Worm (Caenorhabditis elegans): ENCODE results near the gene C10A4.4.

The C10A4.4 gene

DNA sequence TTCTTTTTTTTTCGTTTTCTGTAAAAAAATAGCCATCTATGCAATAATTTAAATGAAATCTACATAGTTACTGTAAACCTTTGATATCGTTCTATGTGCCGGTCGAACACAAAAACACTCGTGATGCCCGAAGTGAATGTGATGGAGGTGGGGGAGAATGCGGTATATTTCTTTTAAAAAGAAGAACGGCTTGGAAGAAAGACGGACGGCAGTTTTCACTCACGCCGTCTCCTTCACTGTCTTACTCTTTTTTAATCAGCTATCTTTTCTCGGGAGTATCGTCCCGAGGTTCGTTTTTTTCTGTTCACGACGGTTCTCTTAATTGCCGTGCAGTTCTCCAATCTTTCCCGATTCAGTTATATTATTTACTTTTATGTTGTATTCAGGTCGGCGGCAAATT is 2.3 kb upstream of the C10A4.4 start, which contains the start of gene C10A4.10:
Gene C10A4.10, plus strand, starts transcription at position 301 of the 400 bp plus-strand sequence.
- TF ChIP-seq zip-2 (tag; optimal IDR thresholded peaks at IDR 0.05) (no peak), nhr-77 (tag; optimal IDR thresholded peaks at IDR 0.05) (no peak), nhr-42 (GFP tag; IDR thresholded peaks at IDR 0.05) (no peak), lin-13 (GFP tag; optimal IDR thresholded peaks at IDR 0.05) (no peak), fkh-10 (GFP tag; optimal IDR thresholded peaks at IDR 0.05) (no peak), ceh-20 (GFP tag; IDR thresholded peaks at IDR 0.05) (no peak), vab-7 (GFP tag; IDR thresholded peaks at IDR 0.05) (no peak), unc-62 (GFP tag; optimal IDR thresholded peaks at IDR 0.05 in 1 of 2) (no peak), unc-62 (tag; optimal IDR thresholded peaks at IDR 0.05) (no peak), daf-16 (GFP tag; optimal IDR thresholded peaks at IDR 0.05) (no peak), daf-16 (tag; optimal IDR thresholded peaks at IDR 0.05) (no peak), ZK337.2 (GFP tag; IDR thresholded peaks at IDR 0.05) (no peak), madf-5 (GFP tag; IDR thresholded peaks at IDR 0.05) (no peak), Y75B8A.6 (GFP tag; IDR thresholded peaks at IDR 0.05) (no peak), unc-130 (GFP tag; optimal IDR thresholded peaks at IDR 0.05) (no peak), cey-2 (tag; optimal IDR thresholded peaks at IDR 0.05; ENCODE audit: borderline replicate concordance, insufficient read depth) (no peak), lsy-2 (tag; optimal IDR thresholded peaks at IDR 0.05) (no peak), ztf-7 (tag; optimal IDR thresholded peaks at IDR 0.05) (no peak), Y5F2A.4 (GFP tag; optimal IDR thresholded peaks at IDR 0.05) (no peak), php-3 (GFP tag; IDR thresholded peaks at IDR 0.05) (no peak)

DNA sequence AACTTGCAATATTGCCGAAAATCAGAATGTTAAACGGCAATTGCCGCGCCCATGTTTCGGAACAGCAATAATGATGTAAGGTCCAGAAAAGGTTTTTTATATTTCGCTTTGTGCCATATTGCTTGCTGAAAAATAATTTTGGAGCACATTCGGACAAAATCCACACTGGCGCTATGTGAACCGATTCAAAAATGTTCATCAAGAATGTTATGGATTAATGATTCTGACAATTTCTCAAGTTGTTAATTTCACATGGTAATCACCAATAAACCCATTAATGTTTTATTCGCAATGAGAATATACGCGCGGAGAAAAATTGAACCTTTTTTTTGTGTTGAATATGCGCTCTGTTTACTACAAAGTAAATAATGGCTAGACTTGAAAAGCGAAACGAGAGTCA is 3.7 kb downstream of the C10A4.4 start:
- TF ChIP-seq nhr-10 (tag; optimal IDR thresholded peaks at IDR 0.05) (no peak), nhr-11 (tag; optimal IDR thresholded peaks at IDR 0.05) (no peak), aha-1 (tag) (peak; percentile 91), unc-62 (GFP tag; optimal IDR thresholded peaks at IDR 0.05 in 1 of 2) (peak in 1 of 2 experiments; percentile 74), unc-62 (tag; optimal IDR thresholded peaks at IDR 0.05) (no peak), saeg-2 (GFP tag; IDR thresholded peaks at IDR 0.05) (no peak), egl-43 (GFP tag; IDR thresholded peaks at IDR 0.05) (no peak), tag-97 (GFP tag; IDR thresholded peaks at IDR 0.05) (no peak), lin-39 (tag; optimal IDR thresholded peaks at IDR 0.05) (no peak), F26F4.8 (GFP tag; conservative IDR thresholded peaks at IDR 0.05) (no peak), ztf-11 (tag; optimal IDR thresholded peaks at IDR 0.05) (no peak), lin-1 (GFP tag; IDR thresholded peaks at IDR 0.05) (no peak), mep-1 (tag; optimal IDR thresholded peaks at IDR 0.05) (no peak), R02D3.7 (tag; optimal IDR thresholded peaks at IDR 0.05) (no peak), gei-8 (GFP tag; optimal IDR thresholded peaks at IDR 0.05) (no peak), ceh-82 (tag; optimal IDR thresholded peaks at IDR 0.05) (no peak), egl-27 (tag; optimal IDR thresholded peaks at IDR 0.05) (no peak), ceh-32 (tag; optimal IDR thresholded peaks at IDR 0.05; ENCODE audit: poor library complexity) (no peak), duxl-1 (tag; optimal IDR thresholded peaks at IDR 0.05; ENCODE audit: poor library complexity) (no peak)

DNA sequence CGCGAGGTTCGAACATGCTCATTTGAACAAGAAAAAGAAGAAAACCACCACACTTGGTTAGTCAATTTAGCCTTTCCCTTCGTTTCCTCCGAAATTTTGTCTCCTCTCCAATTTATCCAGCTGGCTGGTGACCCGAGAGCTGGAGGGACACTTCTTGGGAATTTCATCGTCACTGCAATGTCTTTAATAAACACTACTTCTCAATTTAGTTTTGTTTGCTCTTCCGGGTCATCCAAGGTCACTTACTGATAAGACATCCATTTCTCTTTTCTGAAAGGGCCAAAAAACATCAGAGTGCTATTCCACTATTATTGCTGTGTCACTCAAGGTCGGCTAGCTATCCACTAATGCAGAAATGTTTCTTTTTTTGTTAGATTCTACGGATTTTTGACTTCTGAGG is 4.5 kb downstream of the C10A4.4 start, which contains the start of gene C10A4.3:
Gene C10A4.3, plus strand, starts transcription at position 301 of the 400 bp plus-strand sequence.
- no peak for TF ChIP-seq daf-12 (tag; optimal IDR thresholded peaks at IDR 0.05)
- TF ChIP-seq ztf-11 (tag; optimal IDR thresholded peaks at IDR 0.05) = no peak
- TF ChIP-seq duxl-1 (tag; optimal IDR thresholded peaks at IDR 0.05; ENCODE audit: poor library complexity) = no peak
- no peak for TF ChIP-seq nhr-111 (GFP tag; optimal IDR thresholded peaks at IDR 0.05)

DNA sequence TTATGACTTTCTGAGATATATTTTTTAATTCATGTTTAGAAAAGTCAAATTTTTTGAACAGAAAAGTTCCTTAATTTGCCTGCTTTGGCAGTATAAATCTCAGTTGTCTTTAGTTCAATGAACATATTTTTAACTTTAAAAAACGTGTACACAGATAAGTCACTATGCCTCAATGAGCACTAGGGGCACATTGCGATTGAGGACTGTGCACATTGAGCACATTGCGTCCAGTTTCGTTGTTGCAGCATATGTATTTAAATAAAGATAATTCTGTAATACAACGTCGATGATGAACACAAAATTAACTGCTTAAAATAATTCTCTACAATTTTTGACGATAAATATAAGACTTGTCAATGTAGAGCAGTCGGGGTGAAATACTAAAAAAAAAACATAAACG is 6.9 kb downstream of the C10A4.4 start:
- TF ChIP-seq dmd-9 (GFP tag; IDR thresholded peaks at IDR 0.05) = no peak
- no peak for TF ChIP-seq dmd-6 (GFP tag; IDR thresholded peaks at IDR 0.05)
- TF ChIP-seq madf-5 (GFP tag; IDR thresholded peaks at IDR 0.05) = no peak
- TF ChIP-seq nhr-41 (GFP tag; IDR thresholded peaks at IDR 0.05) = no peak
- no peak for TF ChIP-seq tra-1 (GFP tag; IDR thresholded peaks at IDR 0.05)
- TF ChIP-seq F37D6.2 (tag; optimal IDR thresholded peaks at IDR 0.05) = no peak
- no peak for TF ChIP-seq nhr-11 (tag; optimal IDR thresholded peaks at IDR 0.05)
- TF ChIP-seq Y105C5A.15 (GFP tag; IDR thresholded peaks at IDR 0.05) = no peak
- no peak for TF ChIP-seq fos-1 (tag; optimal IDR thresholded peaks at IDR 0.05)
- TF ChIP-seq daf-12 (tag; optimal IDR thresholded peaks at IDR 0.05) = no peak
- TF ChIP-seq egl-27 (tag; optimal IDR thresholded peaks at IDR 0.05) = no peak
- no peak for TF ChIP-seq ZK337.2 (GFP tag; IDR thresholded peaks at IDR 0.05)
- no peak for TF ChIP-seq mxl-2 (GFP tag; conservative IDR thresholded peaks at IDR 0.05)

All from whole organism, L4 larva.